Worm (Caenorhabditis elegans) whole organism, L1 larva: ENCODE measurements around the gene orc-2.

Experiments used
- C04F5.9 ChIP-seq: sonication (generic microtip); optimal IDR thresholded peaks from 2 replicates; lab custom pipeline; 2016; ENCODE audit warnings: missing genetic modification characterization, missing compliant biosample characterization
- C16A3.4 ChIP-seq: fragments of 150-350 bp; optimal IDR thresholded peaks from 2 replicates; lab custom pipeline; 2014; ENCODE audit warnings: missing biosample characterization, missing genetic modification characterization
- C34B4.2 ChIP-seq: sonication (generic microtip); optimal IDR thresholded peaks from 2 replicates; lab custom pipeline; 2017; ENCODE audit warnings: mild to moderate bottlenecking, missing genetic modification characterization, missing compliant biosample characterization
- F16B12.6 ChIP-seq: fragments of 150-350 bp; optimal IDR thresholded peaks from 2 replicates; lab custom pipeline; 2014; ENCODE audit warnings: missing biosample characterization, missing genetic modification characterization
- aha-1 ChIP-seq: fragments of 150-350 bp; optimal IDR thresholded peaks from 2 replicates; lab custom pipeline; 2014; ENCODE audit warnings: missing biosample characterization, missing genetic modification characterization
- aly-2 ChIP-seq: fragments of 150-350 bp; optimal IDR thresholded peaks from 2 replicates; lab custom pipeline; 2014; ENCODE audit warnings: missing biosample characterization, missing genetic modification characterization
- ama-1 ChIP-seq: fragments of 150-350 bp; optimal IDR thresholded peaks from 2 replicates; lab custom pipeline; 2014
- ceh-8 ChIP-seq: fragments of 200-800 bp; sonication (Bioruptor generic); optimal IDR thresholded peaks from 2 replicates; lab custom pipeline; 2018; ENCODE audit warnings: mild to moderate bottlenecking, missing genetic modification characterization, moderate library complexity, missing compliant biosample characterization
- ceh-82 ChIP-seq, 3 experiments: fragments of 150-350 bp in 1 of 3; sonication (generic microtip) in 2 of 3; optimal IDR thresholded peaks; 2 replicates each; lab custom pipeline; 2014 to 2017; ENCODE audit warnings: missing biosample characterization in 3 of 3, missing genetic modification characterization in 3 of 3
- ceh-88 ChIP-seq: fragments of 200-800 bp; sonication (Bioruptor generic); IDR thresholded peaks from 2 replicates; pipeline ENCODE4 v1.3.6; 2022; ENCODE audit warnings: missing genetic modification characterization, missing compliant biosample characterization
- ceh-90 ChIP-seq: sonication (generic microtip); optimal IDR thresholded peaks from 2 replicates; lab custom pipeline; 2016; ENCODE audit warnings: missing genetic modification characterization, missing compliant biosample characterization
- ces-1 ChIP-seq: fragments of 150-350 bp; optimal IDR thresholded peaks from 2 replicates; lab custom pipeline; 2014; ENCODE audit warnings: missing biosample characterization, missing genetic modification reagents, missing genetic modification characterization
- dpl-1 ChIP-seq, 3 experiments: fragments of 150-350 bp in 2 of 3; sonication (generic microtip) in 1 of 3; optimal IDR thresholded peaks; 2 replicates each; lab custom pipeline; 2014 to 2017; ENCODE audit warnings: missing biosample characterization in 3 of 3, missing genetic modification characterization in 3 of 3, missing genetic modification reagents in 3 of 3
- dsc-1 ChIP-seq: sonication (generic microtip); optimal IDR thresholded peaks from 2 replicates; lab custom pipeline; 2016; ENCODE audit warnings: mild to moderate bottlenecking, missing genetic modification characterization, missing compliant biosample characterization
- efl-1 ChIP-seq, 4 experiments: fragments of 150-350 bp; optimal IDR thresholded peaks in 3 of 4; peaks in 1 of 4; 1 replicate in 1 of 4; 2 replicates in 3 of 4; lab custom pipeline; 2014; ENCODE audit warnings: missing biosample characterization in 2 of 4, missing genetic modification characterization in 2 of 4, missing genetic modification reagents in 2 of 4
- efl-3 ChIP-seq: fragments of 200-800 bp; sonication (Bioruptor generic); optimal IDR thresholded peaks from 2 replicates; lab custom pipeline; 2018; ENCODE audit warnings: mild to moderate bottlenecking, missing genetic modification characterization, missing compliant biosample characterization
- egl-13 ChIP-seq: sonication (generic microtip); optimal IDR thresholded peaks from 2 replicates; lab custom pipeline; 2016; ENCODE audit warnings: missing genotype, missing genetic modification reagents, missing genetic modification characterization, missing compliant biosample characterization
- egl-27 ChIP-seq, 2 experiments: fragments of 150-350 bp in 1 of 2; sonication (generic microtip); optimal IDR thresholded peaks; 3 replicates each; lab custom pipeline; 2017 to 2018; ENCODE audit warnings: missing biosample characterization in 2 of 2, missing genetic modification characterization in 2 of 2, missing genetic modification reagents in 2 of 2
- elt-2 ChIP-seq: sonication (generic microtip); optimal IDR thresholded peaks from 2 replicates; lab custom pipeline; 2016; ENCODE audit warnings: missing genetic modification characterization, mild to moderate bottlenecking, inconsistent platforms, missing compliant biosample characterization, missing genetic modification reagents
- elt-3 ChIP-seq, 6 experiments: fragments of 150-350 bp in 1 of 6; sonication (generic microtip); optimal IDR thresholded peaks; 2 replicates each; lab custom pipeline; 2017 to 2018; ENCODE audit warnings: missing biosample characterization in 6 of 6, missing genetic modification characterization in 6 of 6, inconsistent platforms in 1 of 6
- ets-5 ChIP-seq: fragments of 200-800 bp; sonication (Bioruptor generic); IDR thresholded peaks from 2 replicates; pipeline ENCODE4 v1.3.6; 2022; ENCODE audit warnings: missing genetic modification characterization, missing compliant biosample characterization
- fkh-10 ChIP-seq: sonication (generic microtip); optimal IDR thresholded peaks from 2 replicates; lab custom pipeline; 2017; ENCODE audit warnings: missing biosample characterization, missing genetic modification reagents, missing genetic modification characterization
- fkh-8 ChIP-seq: sonication (generic microtip); optimal IDR thresholded peaks from 2 replicates; lab custom pipeline; 2016; ENCODE audit warnings: mild to moderate bottlenecking, missing genetic modification characterization, missing compliant biosample characterization
- grh-1 ChIP-seq: fragments of 200-800 bp; sonication (Bioruptor generic); IDR thresholded peaks from 2 replicates; pipeline ENCODE4 v1.3.6; 2022; ENCODE audit warnings: missing genetic modification reagents, missing genetic modification characterization, missing compliant biosample characterization
- hlh-4 ChIP-seq: sonication (generic microtip); optimal IDR thresholded peaks from 2 replicates; lab custom pipeline; 2016; ENCODE audit warnings: mild to moderate bottlenecking, missing genetic modification characterization, missing compliant biosample characterization
- irx-1 ChIP-seq: sonication (generic microtip); optimal IDR thresholded peaks from 2 replicates; lab custom pipeline; 2016; ENCODE audit warnings: missing genetic modification characterization, missing compliant biosample characterization
- lin-14 ChIP-seq: fragments of 200-800 bp; sonication (Bioruptor generic); optimal IDR thresholded peaks from 2 replicates; lab custom pipeline; 2018; ENCODE audit warnings: mild to moderate bottlenecking, missing genetic modification characterization, moderate library complexity, missing compliant biosample characterization
- lin-35 ChIP-seq, 2 experiments: fragments of 150-350 bp; optimal IDR thresholded peaks; 2 replicates each; lab custom pipeline; 2014; ENCODE audit warnings: missing biosample characterization in 2 of 2, missing genetic modification characterization in 2 of 2, missing genetic modification reagents in 2 of 2
- lin-39 ChIP-seq: fragments of 150-350 bp; optimal IDR thresholded peaks from 2 replicates; lab custom pipeline; 2014; ENCODE audit warnings: missing biosample characterization, missing genetic modification reagents, missing genetic modification characterization
- lsy-2 ChIP-seq, 2 experiments: fragments of 150-350 bp; optimal IDR thresholded peaks; 2 replicates each; lab custom pipeline; 2014; ENCODE audit warnings: missing biosample characterization in 2 of 2, missing genetic modification characterization in 2 of 2
- mab-9 ChIP-seq: fragments of 200-800 bp; sonication (Bioruptor generic); IDR thresholded peaks from 2 replicates; pipeline ENCODE4 v1.3.6; 2022; ENCODE audit warnings: missing genetic modification reagents, missing genetic modification characterization, missing compliant biosample characterization
- mef-2 ChIP-seq: fragments of 150-350 bp; optimal IDR thresholded peaks from 2 replicates; lab custom pipeline; 2014; ENCODE audit warnings: missing biosample characterization, missing genetic modification characterization
- nhr-19 ChIP-seq: fragments of 200-800 bp; sonication (Bioruptor generic); conservative IDR thresholded peaks from 2 replicates; pipeline ENCODE4 v1.3.6; 2022; ENCODE audit warnings: missing genetic modification characterization, missing compliant biosample characterization
- nhr-20 ChIP-seq: sonication (generic microtip); optimal IDR thresholded peaks from 2 replicates; lab custom pipeline; 2016; ENCODE audit warnings: mild to moderate bottlenecking, missing genetic modification characterization, missing compliant biosample characterization
- nhr-47 ChIP-seq: sonication (generic microtip); optimal IDR thresholded peaks from 2 replicates; lab custom pipeline; 2016; ENCODE audit warnings: mild to moderate bottlenecking, missing genetic modification characterization, moderate library complexity, missing compliant biosample characterization
- nhr-71 ChIP-seq: sonication (generic microtip); optimal IDR thresholded peaks from 2 replicates; lab custom pipeline; 2016; ENCODE audit warnings: mild to moderate bottlenecking, missing genetic modification characterization, moderate library complexity, missing compliant biosample characterization
- nhr-84 ChIP-seq: sonication (generic microtip); optimal IDR thresholded peaks from 2 replicates; lab custom pipeline; 2017; ENCODE audit warnings: missing biosample characterization, missing genetic modification characterization
- nhr-85 ChIP-seq: sonication (generic microtip); peaks from one replicate; lab custom pipeline; 2016; ENCODE audit warnings: missing genetic modification characterization, inconsistent platforms, missing compliant biosample characterization
- rnt-1 ChIP-seq: sonication (generic microtip); optimal IDR thresholded peaks from 2 replicates; lab custom pipeline; 2016; ENCODE audit warnings: mild to moderate bottlenecking, missing genetic modification characterization, moderate library complexity, missing compliant biosample characterization
- snpc-4 ChIP-seq: fragments of 150-350 bp; optimal IDR thresholded peaks from 2 replicates; lab custom pipeline; 2014; ENCODE audit warnings: missing biosample characterization, missing genetic modification characterization
- snu-23 ChIP-seq: sonication (generic microtip); optimal IDR thresholded peaks from 2 replicates; lab custom pipeline; 2016; ENCODE audit warnings: missing genetic modification characterization, missing compliant biosample characterization
- sox-4 ChIP-seq: sonication (generic microtip); optimal IDR thresholded peaks from 2 replicates; lab custom pipeline; 2016; ENCODE audit warnings: missing genetic modification characterization, missing compliant biosample characterization
- sptf-1 ChIP-seq: fragments of 150-350 bp; optimal IDR thresholded peaks from 2 replicates; lab custom pipeline; 2014; ENCODE audit warnings: missing biosample characterization, missing genetic modification characterization
- tbx-2 ChIP-seq: sonication (generic microtip); optimal IDR thresholded peaks from 2 replicates; lab custom pipeline; 2016; ENCODE audit warnings: missing genetic modification characterization, missing compliant biosample characterization
- unc-30 ChIP-seq: sonication (generic microtip); optimal IDR thresholded peaks from 2 replicates; lab custom pipeline; 2017; ENCODE audit warnings: missing biosample characterization, missing genetic modification characterization
- unc-62 ChIP-seq: fragments of 150-350 bp; optimal IDR thresholded peaks from 2 replicates; lab custom pipeline; 2014; ENCODE audit warnings: missing biosample characterization, missing genetic modification reagents, missing genetic modification characterization
- unc-86 ChIP-seq: sonication (generic microtip); optimal IDR thresholded peaks from 2 replicates; lab custom pipeline; 2016; ENCODE audit warnings: missing genetic modification characterization, missing compliant biosample characterization
- vab-15 ChIP-seq: sonication (generic microtip); optimal IDR thresholded peaks from 2 replicates; lab custom pipeline; 2017; ENCODE audit warnings: missing genotype, mild to moderate bottlenecking, missing genetic modification characterization, missing compliant biosample characterization
- xbp-1 ChIP-seq: sonication (generic microtip); optimal IDR thresholded peaks from 2 replicates; lab custom pipeline; 2016; ENCODE audit warnings: missing genetic modification characterization, missing compliant biosample characterization
- zip-4 ChIP-seq: fragments of 200-800 bp; sonication (Bioruptor generic); optimal IDR thresholded peaks from 2 replicates; lab custom pipeline; 2018; ENCODE audit warnings: mild to moderate bottlenecking, missing genetic modification characterization, moderate library complexity, missing compliant biosample characterization
- ztf-11 ChIP-seq, 2 experiments: sonication (generic microtip); optimal IDR thresholded peaks; 2 replicates each; lab custom pipeline; 2016 to 2017; ENCODE audit warnings: missing genetic modification characterization in 2 of 2, missing biosample characterization in 1 of 2, missing compliant biosample characterization in 1 of 2
- ztf-4 ChIP-seq: fragments of 150-350 bp; optimal IDR thresholded peaks from 2 replicates; lab custom pipeline; 2014; ENCODE audit warnings: missing biosample characterization, missing genetic modification characterization

orc-2 gene

DNA sequence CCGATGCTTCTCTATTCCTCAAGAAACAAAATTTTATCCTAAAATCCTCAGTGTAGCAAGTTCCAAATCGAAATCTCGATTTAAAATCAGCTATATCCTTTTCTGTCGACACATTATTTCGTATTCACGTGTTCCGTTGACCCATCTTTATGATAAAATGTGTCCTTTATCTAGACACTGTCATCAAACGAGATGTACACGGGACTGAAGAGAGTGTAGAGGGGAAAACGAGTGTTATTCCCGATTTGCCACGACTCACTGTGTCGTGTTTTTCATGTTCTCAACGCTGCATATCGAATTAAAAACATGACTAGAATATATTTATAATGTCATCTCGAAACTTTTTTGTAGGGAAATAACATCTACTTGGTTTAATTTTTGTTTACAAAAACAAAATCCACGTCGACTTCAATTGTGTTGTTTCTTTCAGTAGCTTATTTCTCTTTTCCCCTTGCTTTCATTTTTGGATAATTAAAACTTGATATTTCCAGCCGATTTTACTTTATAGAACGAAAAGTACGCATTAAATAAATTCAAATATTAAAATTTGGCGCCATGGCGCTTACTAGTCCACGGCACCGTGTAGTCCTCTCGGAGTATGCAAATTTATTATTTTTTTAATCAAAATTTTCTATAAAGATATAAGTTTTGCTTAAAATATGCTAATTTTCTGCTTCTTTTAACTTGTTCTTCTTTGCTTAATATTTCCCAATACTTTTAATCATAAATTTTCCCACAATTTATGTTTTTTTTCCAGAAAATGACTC lies 52.3 kb downstream of the orc-2 start, which contains the start of gene metr-1:
metr-1 (plus strand) TSS at position 758 of the 767 bp plus-strand sequence.
- TF ChIP-seq lsy-2 (tag; optimal IDR thresholded peaks at IDR 0.05; lab: Kevin White, UChicago) (peak in 1 of 2 experiments; percentile 24), ces-1 (GFP tag; lab: Kevin White, UChicago) (no peak), hlh-4 (tag; lab: Kevin White, UChicago) (no peak), unc-30 (tag; lab: Kevin White, UChicago) (no peak), tbx-2 (tag; lab: Kevin White, UChicago) (no peak), nhr-47 (tag; lab: Kevin White, UChicago) (peak; percentile 60), sox-4 (tag; lab: Kevin White, UChicago) (no peak), nhr-85 (tag; lab: Kevin White, UChicago) (peak; percentile 61), elt-3 (tag; optimal IDR thresholded peaks at IDR 0.05; lab: Kevin White, UChicago) (peak in 1 of 6 experiments; percentile 4), fkh-10 (GFP tag; lab: Kevin White, UChicago) (no peak), sptf-1 (tag; lab: Kevin White, UChicago) (no peak), mef-2 (tag; lab: Kevin White, UChicago) (no peak), dsc-1 (tag; lab: Kevin White, UChicago) (no peak), egl-13 (peak; percentile 71), snu-23 (GFP tag; lab: Kevin White, UChicago) (peak; percentile 5), ama-1 (no peak), F16B12.6 (tag; lab: Kevin White, UChicago) (no peak), C04F5.9 (tag; lab: Kevin White, UChicago) (no peak), efl-3 (GFP tag; lab: Kevin White, UChicago) (no peak), C16A3.4 (no peak), lin-35 (GFP tag; optimal IDR thresholded peaks at IDR 0.05; lab: Kevin White, UChicago) (peak; percentile 71 to 72), nhr-84 (tag; lab: Kevin White, UChicago) (no peak), xbp-1 (tag; lab: Kevin White, UChicago) (no peak), irx-1 (tag; lab: Kevin White, UChicago) (peak; percentile 21), lin-14 (GFP tag; lab: Kevin White, UChicago) (peak; percentile 18), nhr-71 (peak; percentile 44), aly-2 (tag; lab: Kevin White, UChicago) (no peak), efl-1 (optimal IDR thresholded peaks at IDR 0.05; lab: Kevin White, UChicago) (peak; percentile 82 to 86), efl-1 (GFP tag; optimal IDR thresholded peaks at IDR 0.05 in 1 of 2; lab: Kevin White, UChicago) (peak; percentile 77 to 96), ceh-8 (GFP tag; lab: Kevin White, UChicago) (no peak), lin-39 (tag; lab: Kevin White, UChicago) (no peak), ceh-82 (tag; optimal IDR thresholded peaks at IDR 0.05; lab: Kevin White, UChicago) (no peak), dpl-1 (GFP tag; optimal IDR thresholded peaks at IDR 0.05; lab: Kevin White, UChicago) (peak; percentile 66 to 82 (median 69)), unc-62 (GFP tag; lab: Kevin White, UChicago) (no peak), ceh-90 (tag; lab: Kevin White, UChicago) (no peak), zip-4 (GFP tag; lab: Kevin White, UChicago) (no peak), vab-15 (tag; lab: Kevin White, UChicago) (no peak), C34B4.2 (tag; lab: Kevin White, UChicago) (no peak), ceh-88 (GFP tag; lab: Robert Waterston, UW) (no peak), unc-86 (tag; lab: Kevin White, UChicago) (no peak), grh-1 (no peak), mab-9 (GFP tag; lab: Robert Waterston, UW) (no peak), fkh-8 (peak; percentile 9), elt-2 (tag; lab: Kevin White, UChicago) (peak; percentile 9), egl-27 (tag; optimal IDR thresholded peaks at IDR 0.05; lab: Kevin White, UChicago) (no peak), nhr-20 (tag; lab: Kevin White, UChicago) (peak; percentile 31), snpc-4 (no peak), nhr-19 (GFP tag; lab: Robert Waterston, UW) (peak; percentile 33; the same call in 1 of the 2 replicates), aha-1 (tag; lab: Kevin White, UChicago) (no peak), ztf-4 (tag; lab: Kevin White, UChicago) (no peak), ets-5 (GFP tag; lab: Robert Waterston, UW) (no peak), ztf-11 (tag; optimal IDR thresholded peaks at IDR 0.05; lab: Kevin White, UChicago) (peak in 1 of 2 experiments; percentile 61), rnt-1 (peak; percentile 37)
